Worm (Caenorhabditis elegans) whole organism, young adult: ENCODE data around the gene nhr-236.

ENCODE experiments used
- B0035.1 ChIP-seq: sonication (generic microtip); optimal IDR thresholded peaks from 2 replicates; lab custom pipeline; 2016; ENCODE audit warnings: missing genetic modification characterization, mild to moderate bottlenecking, missing compliant biosample characterization, missing genotype, missing genetic modification reagents
- F22D6.2 ChIP-seq: sonication (generic microtip); optimal IDR thresholded peaks from 2 replicates; lab custom pipeline; 2016; ENCODE audit warnings: mild to moderate bottlenecking, missing genetic modification characterization, missing compliant biosample characterization
- F33H1.4 ChIP-seq: fragments of 200-800 bp; sonication (Bioruptor generic); IDR thresholded peaks from 2 replicates; pipeline ENCODE4 v1.3.6; 2022; ENCODE audit warnings: missing genetic modification reagents, missing genetic modification characterization, missing compliant biosample characterization
- F39B2.1 ChIP-seq: fragments of 200-800 bp; sonication (Bioruptor generic); IDR thresholded peaks from 2 replicates; pipeline ENCODE4 v1.3.6; 2022; ENCODE audit warnings: missing genetic modification reagents, missing genetic modification characterization, missing compliant biosample characterization
- Y56A3A.18 ChIP-seq: fragments of 200-800 bp; sonication (Bioruptor generic); IDR thresholded peaks from 2 replicates; pipeline ENCODE4 v1.3.6; 2022; ENCODE audit warnings: missing genetic modification reagents, missing genetic modification characterization, missing compliant biosample characterization
- ZK185.1 ChIP-seq: sonication (generic microtip); optimal IDR thresholded peaks from 2 replicates; lab custom pipeline; 2016; ENCODE audit warnings: mild to moderate bottlenecking, missing genetic modification characterization, missing compliant biosample characterization; ENCODE audit not compliant: poor library complexity, severe bottlenecking
- ama-1 ChIP-seq, 3 experiments: fragments of 150-350 bp in 1 of 3; sonication (generic microtip) in 2 of 3; optimal IDR thresholded peaks; 2 replicates each; lab custom pipeline; 2014 to 2018; ENCODE audit warnings: missing biosample characterization in 2 of 3, missing genetic modification characterization in 2 of 3, missing genetic modification reagents in 2 of 3
- attf-3 ChIP-seq: fragments of 200-800 bp; sonication (Bioruptor generic); conservative IDR thresholded peaks from 2 replicates; pipeline ENCODE4 v1.3.6; 2022; ENCODE audit warnings: missing genetic modification reagents, missing genetic modification characterization, missing compliant biosample characterization
- attf-6 ChIP-seq: fragments of 200-800 bp; sonication (Bioruptor generic); IDR thresholded peaks from 2 replicates; pipeline ENCODE4 v1.3.6; 2022; ENCODE audit warnings: missing genetic modification reagents, missing genetic modification characterization, missing compliant biosample characterization
- ceh-79 ChIP-seq: sonication (generic microtip); optimal IDR thresholded peaks from 2 replicates; lab custom pipeline; 2017; ENCODE audit warnings: mild to moderate bottlenecking, missing genetic modification characterization, missing compliant biosample characterization
- chd-7 ChIP-seq: sonication (generic microtip); optimal IDR thresholded peaks from 2 replicates; lab custom pipeline; 2016; ENCODE audit warnings: mild to moderate bottlenecking, missing genetic modification characterization, moderate library complexity, missing compliant biosample characterization
- lir-1 ChIP-seq: fragments of 200-800 bp; sonication (Bioruptor generic); conservative IDR thresholded peaks from 2 replicates; pipeline ENCODE4 v1.3.6; 2022; ENCODE audit warnings: missing genetic modification reagents, missing genetic modification characterization, missing compliant biosample characterization
- mcd-1 ChIP-seq: fragments of 200-800 bp; sonication (Bioruptor generic); IDR thresholded peaks from 2 replicates; pipeline ENCODE4 v1.3.6; 2022; ENCODE audit warnings: missing genetic modification reagents, missing genetic modification characterization, missing compliant biosample characterization
- mes-4 ChIP-seq: sonication (generic microtip); optimal IDR thresholded peaks from 2 replicates; lab custom pipeline; 2016; ENCODE audit warnings: missing genotype, missing genetic modification characterization, missing compliant biosample characterization

ce11 chrIV:2300186-2300585 lies 29.3 kb downstream of the nhr-236 start, which contains the start of gene lin-1:
- no peak for TF ChIP-seq lir-1 (GFP tag; lab: Robert Waterston, UW)
- no peak for TF ChIP-seq ceh-79 (tag; lab: Kevin White, UChicago)
- TF ChIP-seq B0035.1 (tag; lab: Kevin White, UChicago): no peak
- TF ChIP-seq chd-7 (tag; lab: Kevin White, UChicago): no peak
- TF ChIP-seq Y56A3A.18 (GFP tag; lab: Robert Waterston, UW): no peak
- TF ChIP-seq mcd-1 (GFP tag; lab: Robert Waterston, UW): no peak
- no peak for TF ChIP-seq F22D6.2 (tag; lab: Kevin White, UChicago)
- TF ChIP-seq mes-4: no peak
- TF ChIP-seq ama-1 (optimal IDR thresholded peaks at IDR 0.05; lab: Kevin White, UChicago): no peak
- TF ChIP-seq ama-1 (GFP tag; optimal IDR thresholded peaks at IDR 0.05; lab: Kevin White, UChicago): no peak
- no peak for TF ChIP-seq F33H1.4 (GFP tag; lab: Robert Waterston, UW)
- no peak for TF ChIP-seq attf-3 (GFP tag; lab: Robert Waterston, UW)
- no peak for TF ChIP-seq attf-6 (GFP tag; lab: Robert Waterston, UW)
- TF ChIP-seq F39B2.1 (GFP tag; lab: Robert Waterston, UW): no peak
- TF ChIP-seq ZK185.1 (tag; lab: Kevin White, UChicago): no peak
